Fruit fly (Drosophila melanogaster): ENCODE data around the gene CG13251.

The CG13251 gene

dm6 chr3L:20676468-20676867 lies 39.5 kb downstream of the CG13251 start (continued):
- TF ChIP-seq CG4318 (GFP tag; optimal IDR thresholded peaks at IDR 0.05) = peak; percentile 39
- TF ChIP-seq CG31627 (GFP tag; optimal IDR thresholded peaks at IDR 0.05) = no peak
- peak; percentile 3 for TF ChIP-seq CG3919 (GFP tag; optimal IDR thresholded peaks at IDR 0.05)
- no peak for TF ChIP-seq fd85E (GFP tag; optimal IDR thresholded peaks at IDR 0.05)
- no peak for TF ChIP-seq Blimp-1 (GFP tag; optimal IDR thresholded peaks at IDR 0.05)
- no peak for TF ChIP-seq esn (GFP tag; optimal IDR thresholded peaks at IDR 0.05)
- no peak for TF ChIP-seq CG7368 (GFP tag; optimal IDR thresholded peaks at IDR 0.05)
- TF ChIP-seq pdm3 (GFP tag; optimal IDR thresholded peaks at IDR 0.05) = peak; percentile 8
- no peak for TF ChIP-seq Sox15 (GFP tag; optimal IDR thresholded peaks at IDR 0.05)
- peak; percentile 5 for TF ChIP-seq CG6276 (GFP tag; optimal IDR thresholded peaks at IDR 0.05)
- no peak for TF ChIP-seq Smox (GFP tag; optimal IDR thresholded peaks at IDR 0.05)
- no peak for TF ChIP-seq CG9139 (GFP tag; optimal IDR thresholded peaks at IDR 0.05)
- TF ChIP-seq Eip75B (GFP tag; optimal IDR thresholded peaks at IDR 0.05) = no peak
- TF ChIP-seq Lpt (GFP tag; optimal IDR thresholded peaks at IDR 0.05) = no peak
- TF ChIP-seq CG32006 (GFP tag; optimal IDR thresholded peaks at IDR 0.05) = peak; percentile 66
- no peak for TF ChIP-seq CG3032 (tag; optimal IDR thresholded peaks at IDR 0.05)
- TF ChIP-seq Hr38 (GFP tag; optimal IDR thresholded peaks at IDR 0.05) = no peak
- peak; percentile 59 for TF ChIP-seq Hr4 (GFP tag; optimal IDR thresholded peaks at IDR 0.05)
- no peak for TF ChIP-seq topi (GFP tag; optimal IDR thresholded peaks at IDR 0.05)
- TF ChIP-seq vri (GFP tag; optimal IDR thresholded peaks at IDR 0.05) = no peak
- TF ChIP-seq CG1621 (tag; optimal IDR thresholded peaks at IDR 0.05) = no peak
- TF ChIP-seq CG16779 (tag; optimal IDR thresholded peaks at IDR 0.05) = no peak
- no peak for TF ChIP-seq CG11294 (GFP tag; IDR thresholded peaks at IDR 0.05)
- TF ChIP-seq acj6 (GFP tag; optimal IDR thresholded peaks at IDR 0.05) = no peak
- no peak for TF ChIP-seq ss (GFP tag; optimal IDR thresholded peaks at IDR 0.05)
- no peak for TF ChIP-seq salr (GFP tag; optimal IDR thresholded peaks at IDR 0.05)
- TF ChIP-seq CG6808 (GFP tag; optimal IDR thresholded peaks at IDR 0.05) = no peak
- no peak for TF ChIP-seq CG6792 (GFP tag; optimal IDR thresholded peaks at IDR 0.05)
- TF ChIP-seq lz (GFP tag; optimal IDR thresholded peaks at IDR 0.05) = no peak
- TF ChIP-seq Sox102F (GFP tag; optimal IDR thresholded peaks at IDR 0.05) = no peak
- no peak for TF ChIP-seq Eip93F (GFP tag; optimal IDR thresholded peaks at IDR 0.05)
- TF ChIP-seq Ets96B (tag; optimal IDR thresholded peaks at IDR 0.05) = peak; percentile 13
- no peak for TF ChIP-seq CG8632 (GFP tag; optimal IDR thresholded peaks at IDR 0.05)

- TF ChIP-seq CG16779 (tag; optimal IDR thresholded peaks at IDR 0.05) (no peak), Eip78C (GFP tag) (peak; percentile 60), fd85E (GFP tag; optimal IDR thresholded peaks at IDR 0.05) (no peak), pdm3 (GFP tag; optimal IDR thresholded peaks at IDR 0.05) (no peak), svp (GFP tag) (peak; percentile 40), Sox14 (GFP tag; optimal IDR thresholded peaks at IDR 0.05) (no peak), fkh (GFP tag; optimal IDR thresholded peaks at IDR 0.05) (no peak)
These were observed 48.1 kb downstream of the CG13251 start for dm6 chr3L:20685079-20685478.

dm6 chr3L:20687134-20687787 lies 50.3 kb downstream of the CG13251 start:
- TF ChIP-seq esn (GFP tag; optimal IDR thresholded peaks at IDR 0.05) = peak; percentile 31
- no peak for TF ChIP-seq Ets21C (GFP tag; optimal IDR thresholded peaks at IDR 0.05)
- TF ChIP-seq Eip78C (GFP tag) = peak; percentile 29
- TF ChIP-seq Smox (GFP tag; optimal IDR thresholded peaks at IDR 0.05) = peak; percentile 24
- peak; percentile 5 for TF ChIP-seq Sox14 (GFP tag; optimal IDR thresholded peaks at IDR 0.05)
- no peak for TF ChIP-seq CG32006 (GFP tag; optimal IDR thresholded peaks at IDR 0.05)
- peak; percentile 18 for TF ChIP-seq lz (GFP tag; optimal IDR thresholded peaks at IDR 0.05)
- TF ChIP-seq Ets96B (tag; optimal IDR thresholded peaks at IDR 0.05) = peak; percentile 7
- TF ChIP-seq vri (GFP tag; optimal IDR thresholded peaks at IDR 0.05) = no peak
- TF ChIP-seq CG31627 (GFP tag; optimal IDR thresholded peaks at IDR 0.05) = peak; percentile 28
- no peak for TF ChIP-seq Sox15 (GFP tag; optimal IDR thresholded peaks at IDR 0.05)
- peak; percentile 20 for TF ChIP-seq Hr39 (GFP tag; optimal IDR thresholded peaks at IDR 0.05)
- peak; percentile 1 for TF ChIP-seq achi (GFP tag; optimal IDR thresholded peaks at IDR 0.05)
- peak; percentile 32 for TF ChIP-seq topi (GFP tag; optimal IDR thresholded peaks at IDR 0.05)
- TF ChIP-seq CG10631 (GFP tag; optimal IDR thresholded peaks at IDR 0.05) = peak; percentile 24
- no peak for TF ChIP-seq fd85E (GFP tag; optimal IDR thresholded peaks at IDR 0.05)
- no peak for TF ChIP-seq Gug (GFP tag; IDR thresholded peaks at IDR 0.05)
- no peak for TF ChIP-seq Eip75B (GFP tag; optimal IDR thresholded peaks at IDR 0.05)
- no peak for TF ChIP-seq ss (GFP tag; optimal IDR thresholded peaks at IDR 0.05)
- no peak for TF ChIP-seq dac (GFP tag; optimal IDR thresholded peaks at IDR 0.05)
- no peak for TF ChIP-seq CG3919 (GFP tag; optimal IDR thresholded peaks at IDR 0.05)
- TF ChIP-seq svp (GFP tag) = peak; percentile 22
- TF ChIP-seq Met (GFP tag; optimal IDR thresholded peaks at IDR 0.05) = peak; percentile 30
